Fruit fly (Drosophila melanogaster): ENCODE results near the gene sdt.

- no peak for TF ChIP-seq psq (optimal IDR thresholded peaks at IDR 0.05)
- TF ChIP-seq ttk (optimal IDR thresholded peaks at IDR 0.05): no peak
- no peak for TF ChIP-seq h (optimal IDR thresholded peaks at IDR 0.05)
- TF ChIP-seq Myc (optimal IDR thresholded peaks at IDR 0.05): no peak
- no peak for TF ChIP-seq insv (optimal IDR thresholded peaks at IDR 0.05)
These were observed 26.3 kb upstream of the sdt start, which contains the start of gene Gbeta5 for dm6 chrX:8152077-8152476.
